Fruit fly (Drosophila melanogaster) whole organism, embryonic: ENCODE measurements around the gene CG10947.

ENCODE experiments used
- Asciz ChIP-seq: fragments of 200-800 bp; sonication (Bioruptor generic); optimal IDR thresholded peaks from 2 replicates; lab custom pipeline; 2017; ENCODE audit warnings: missing biosample characterization, mild to moderate bottlenecking, missing genetic modification characterization, missing genetic modification reagents
- CG11093 ChIP-seq: fragments of 200-800 bp; sonication (Bioruptor generic); IDR thresholded peaks from 3 replicates; pipeline ENCODE4 v1.3.6; 2022; ENCODE audit warnings: missing biosample characterization, missing genetic modification characterization
- CG11247 ChIP-seq: fragments of 200-800 bp; sonication (Bioruptor generic); IDR thresholded peaks from 2 replicates; pipeline ENCODE4 v1.3.6; 2022; ENCODE audit warnings: missing biosample characterization, missing genetic modification characterization
- CG11398 ChIP-seq: fragments of 200-800 bp; sonication (Bioruptor generic); optimal IDR thresholded peaks from 2 replicates; lab custom pipeline; 2016; ENCODE audit warnings: missing biosample characterization, missing genetic modification characterization
- CG11560 ChIP-seq: fragments of 200-800 bp; sonication (Bioruptor generic); IDR thresholded peaks from 3 replicates; pipeline ENCODE4 v1.3.6; 2022; ENCODE audit warnings: missing biosample characterization, missing genetic modification characterization
- CG12744 ChIP-seq: fragments of 200-800 bp; sonication (Bioruptor generic); optimal IDR thresholded peaks from 2 replicates; lab custom pipeline; 2016; ENCODE audit warnings: missing biosample characterization, missing genetic modification characterization
- CG14014 ChIP-seq: fragments of 200-800 bp; sonication (Bioruptor generic); IDR thresholded peaks from 2 replicates; pipeline ENCODE4 v1.3.6; 2022; ENCODE audit warnings: missing biosample characterization, missing genetic modification characterization
- CG1529 ChIP-seq: fragments of 200-800 bp; sonication (Bioruptor generic); optimal IDR thresholded peaks from 3 replicates; lab custom pipeline; 2018; ENCODE audit warnings: missing biosample characterization, missing genetic modification characterization
- CG15514 ChIP-seq: fragments of 200-800 bp; sonication (Bioruptor generic); optimal IDR thresholded peaks from 3 replicates; lab custom pipeline; 2017; ENCODE audit warnings: missing biosample characterization, missing genetic modification characterization, mild to moderate bottlenecking, moderate library complexity, missing genetic modification reagents
- CG1603 ChIP-seq: fragments of 200-800 bp; sonication (Bioruptor generic); optimal IDR thresholded peaks from 2 replicates; lab custom pipeline; 2019; ENCODE audit warnings: missing biosample characterization, mild to moderate bottlenecking, missing genetic modification characterization, moderate library complexity
- CG17802 ChIP-seq: fragments of 200-800 bp; sonication (Bioruptor generic); optimal IDR thresholded peaks from 2 replicates; lab custom pipeline; 2018; ENCODE audit warnings: missing biosample characterization, mild to moderate bottlenecking, missing genetic modification characterization, moderate library complexity
- CG18599 ChIP-seq: fragments of 200-800 bp; sonication (Bioruptor generic); optimal IDR thresholded peaks from 3 replicates; lab custom pipeline; 2017; ENCODE audit warnings: missing biosample characterization, missing genetic modification characterization, mild to moderate bottlenecking, moderate library complexity, missing genetic modification reagents
- CG31224 ChIP-seq: fragments of 200-800 bp; sonication (Bioruptor generic); IDR thresholded peaks from 2 replicates; pipeline ENCODE4 v1.3.6; 2022; ENCODE audit warnings: missing biosample characterization, missing genetic modification characterization
- CG3407 ChIP-seq: fragments of 200-800 bp; sonication (Bioruptor generic); optimal IDR thresholded peaks from 2 replicates; lab custom pipeline; 2018; ENCODE audit warnings: missing biosample characterization, mild to moderate bottlenecking, missing genetic modification characterization
- CG8290 ChIP-seq, 3 experiments: fragments of 200-800 bp; sonication (Bioruptor generic); optimal IDR thresholded peaks; 2 replicates each; lab custom pipeline; 2016 to 2019; ENCODE audit warnings: missing biosample characterization in 3 of 3, missing genetic modification characterization in 3 of 3, mild to moderate bottlenecking in 2 of 3, moderate library complexity in 1 of 3
- CG9932 ChIP-seq: fragments of 200-800 bp; sonication (Bioruptor generic); IDR thresholded peaks from 2 replicates; pipeline ENCODE4 v1.3.6; 2022; ENCODE audit warnings: missing biosample characterization, missing genetic modification characterization
- CoRest ChIP-seq: fragments of 200-800 bp; sonication (Bioruptor generic); optimal IDR thresholded peaks from 3 replicates; lab custom pipeline; 2018; ENCODE audit warnings: missing biosample characterization, mild to moderate bottlenecking, missing genetic modification characterization, moderate library complexity
- Dbx ChIP-seq: fragments of 200-800 bp; sonication (Bioruptor generic); IDR thresholded peaks from 3 replicates; pipeline ENCODE4 v1.3.6; 2022; ENCODE audit warnings: missing biosample characterization, missing genetic modification characterization
- Dref ChIP-seq: fragments of 200-800 bp; sonication (Bioruptor generic); IDR thresholded peaks from 2 replicates; pipeline ENCODE4 v1.3.6; 2022; ENCODE audit warnings: missing biosample characterization, missing genetic modification characterization
- Hey ChIP-seq: fragments of 200-800 bp; sonication (Bioruptor generic); optimal IDR thresholded peaks from 3 replicates; lab custom pipeline; 2018; ENCODE audit warnings: missing biosample characterization, mild to moderate bottlenecking, missing genetic modification characterization
- Pdp1 ChIP-seq, 2 experiments: fragments of 200-800 bp; sonication (Bioruptor generic); optimal IDR thresholded peaks; 3 replicates each; lab custom pipeline; 2016; ENCODE audit warnings: missing biosample characterization in 2 of 2, missing genetic modification characterization in 2 of 2, mild to moderate bottlenecking in 1 of 2, moderate library complexity in 1 of 2
- Sox100B ChIP-seq: fragments of 200-800 bp; sonication (Bioruptor generic); optimal IDR thresholded peaks from 3 replicates; lab custom pipeline; 2018; ENCODE audit warnings: missing biosample characterization, mild to moderate bottlenecking, missing genetic modification characterization
- Ssrp ChIP-seq: fragments of 200-800 bp; sonication (Bioruptor generic); optimal IDR thresholded peaks from 2 replicates; lab custom pipeline; 2018; ENCODE audit warnings: missing biosample characterization, mild to moderate bottlenecking, missing genetic modification characterization, moderate library complexity
- Xbp1 ChIP-seq: fragments of 200-800 bp; sonication (Bioruptor generic); optimal IDR thresholded peaks from 3 replicates; lab custom pipeline; 2016; ENCODE audit warnings: missing biosample characterization, mild to moderate bottlenecking, missing genetic modification characterization
- az2 ChIP-seq: fragments of 200-800 bp; sonication (Bioruptor generic); optimal IDR thresholded peaks from 3 replicates; lab custom pipeline; 2016; ENCODE audit warnings: missing biosample characterization, missing genetic modification characterization
- bsh ChIP-seq, 2 experiments: fragments of 200-800 bp; sonication (Bioruptor generic); optimal IDR thresholded peaks; 2 replicates each; lab custom pipeline; 2017 to 2018; ENCODE audit warnings: mild to moderate bottlenecking in 2 of 2, missing biosample characterization in 2 of 2, missing genetic modification characterization in 2 of 2, moderate library complexity in 1 of 2
- exex ChIP-seq: fragments of 200-800 bp; sonication (Bioruptor generic); optimal IDR thresholded peaks from 4 replicates; lab custom pipeline; 2018; ENCODE audit warnings: missing biosample characterization, mild to moderate bottlenecking, missing genetic modification characterization, moderate library complexity
- h ChIP-seq: fragments of >200 bp; optimal IDR thresholded peaks from 2 replicates; lab custom pipeline; 2017
- hbn ChIP-seq: fragments of 200-800 bp; sonication (Bioruptor generic); IDR thresholded peaks from 2 replicates; pipeline ENCODE4 v1.3.6; 2022; ENCODE audit warnings: missing biosample characterization, missing genetic modification characterization; ENCODE audit not compliant: partially characterized antibody
- inv ChIP-seq: fragments of 200-800 bp; sonication (Bioruptor generic); IDR thresholded peaks from 2 replicates; pipeline ENCODE4 v1.3.6; 2022; ENCODE audit warnings: missing biosample characterization, missing genetic modification characterization; ENCODE audit not compliant: partially characterized antibody
- lilli ChIP-seq: fragments of 200-800 bp; sonication (Bioruptor generic); optimal IDR thresholded peaks from 3 replicates; lab custom pipeline; 2016; ENCODE audit warnings: missing biosample characterization, missing genetic modification characterization
- luna ChIP-seq: fragments of 200-800 bp; sonication (Bioruptor generic); optimal IDR thresholded peaks from 2 replicates; lab custom pipeline; 2016; ENCODE audit warnings: missing biosample characterization, missing genetic modification characterization
- mam ChIP-seq: fragments of 200-800 bp; sonication (Bioruptor generic); optimal IDR thresholded peaks from 3 replicates; lab custom pipeline; 2016; ENCODE audit warnings: missing biosample characterization, missing genetic modification characterization
- nerfin-2 ChIP-seq: fragments of 200-800 bp; sonication (Bioruptor generic); IDR thresholded peaks from 2 replicates; pipeline ENCODE4 v1.3.6; 2022; ENCODE audit warnings: missing biosample characterization, missing genetic modification characterization; ENCODE audit not compliant: partially characterized antibody
- pan ChIP-seq, 4 experiments: fragments of >200 bp in 3 of 4; fragments of 200-800 bp in 1 of 4; sonication (Bioruptor generic) in 1 of 4; optimal IDR thresholded peaks in 3 of 4; IDR thresholded peaks in 1 of 4; 2 replicates each; pipeline versions ENCODE4 v1.3.6 to Lab custom; 2017 to 2022; ENCODE audit warnings: missing biosample characterization in 2 of 4, missing genetic modification characterization in 2 of 4, mixed read lengths in 1 of 4
- pita ChIP-seq: fragments of 200-800 bp; sonication (Bioruptor generic); optimal IDR thresholded peaks from 2 replicates; lab custom pipeline; 2017; ENCODE audit warnings: missing biosample characterization, mild to moderate bottlenecking, missing genetic modification characterization
- prd ChIP-seq, 3 experiments: fragments of >200 bp in 2 of 3; fragments of 200-800 bp in 1 of 3; sonication (Bioruptor generic) in 1 of 3; optimal IDR thresholded peaks in 2 of 3; IDR thresholded peaks in 1 of 3; 2 replicates in 2 of 3; 3 replicates in 1 of 3; pipeline versions ENCODE4 v1.3.6 to Lab custom; 2017 to 2022; ENCODE audit warnings: missing biosample characterization in 1 of 3, missing genetic modification characterization in 1 of 3
- sens ChIP-seq: fragments of 200-800 bp; sonication (Bioruptor generic); peaks from one replicate; lab custom pipeline; 2016; ENCODE audit warnings: missing biosample characterization, missing genetic modification characterization
- sens-2 ChIP-seq: fragments of 200-800 bp; sonication (Bioruptor generic); IDR thresholded peaks from 2 replicates; pipeline ENCODE4 v1.3.6; 2022; ENCODE audit warnings: missing biosample characterization, missing genetic modification characterization
- sima ChIP-seq: fragments of 200-800 bp; sonication (Bioruptor generic); optimal IDR thresholded peaks from 2 replicates; lab custom pipeline; 2016; ENCODE audit warnings: missing biosample characterization, missing genetic modification characterization
- stc ChIP-seq: fragments of 200-800 bp; sonication (Bioruptor generic); IDR thresholded peaks from 2 replicates; pipeline ENCODE4 v1.3.6; 2022; ENCODE audit warnings: missing biosample characterization, missing genetic modification characterization
- stwl ChIP-seq: fragments of 200-800 bp; sonication (Bioruptor generic); optimal IDR thresholded peaks from 3 replicates; lab custom pipeline; 2018; ENCODE audit warnings: missing biosample characterization, mild to moderate bottlenecking, missing genetic modification characterization, moderate library complexity
- tgo ChIP-seq: fragments of 200-800 bp; sonication (Bioruptor generic); IDR thresholded peaks from 3 replicates; pipeline ENCODE4 v1.3.6; 2022; ENCODE audit warnings: missing biosample characterization, missing genetic modification characterization
- tio ChIP-seq: fragments of 200-800 bp; sonication (Bioruptor generic); optimal IDR thresholded peaks from 2 replicates; lab custom pipeline; 2017; ENCODE audit warnings: missing biosample characterization, missing genetic modification characterization, inconsistent platforms
- usp ChIP-seq: fragments of >200 bp; optimal IDR thresholded peaks from 2 replicates; lab custom pipeline; 2017; ENCODE audit warnings: missing biosample characterization, missing genetic modification characterization
- zfh2 ChIP-seq: fragments of 200-800 bp; sonication (Bioruptor generic); optimal IDR thresholded peaks from 2 replicates; lab custom pipeline; 2016; ENCODE audit warnings: missing biosample characterization, missing genetic modification characterization

Gene CG10947

dm6 chr2L:20420035-20420434, 5.4 kb upstream of the CG10947 start:
- TF ChIP-seq h (lab: Kevin White, UChicago), result no peak
- no peak for TF ChIP-seq hbn (GFP tag; lab: Robert Waterston, UW)
- TF ChIP-seq exex (tag; lab: Kevin White, UChicago), result peak; percentile 56
- no peak for TF ChIP-seq stwl (tag; lab: Kevin White, UChicago)
- no peak for TF ChIP-seq usp (GFP tag; lab: Kevin White, UChicago)

DNA sequence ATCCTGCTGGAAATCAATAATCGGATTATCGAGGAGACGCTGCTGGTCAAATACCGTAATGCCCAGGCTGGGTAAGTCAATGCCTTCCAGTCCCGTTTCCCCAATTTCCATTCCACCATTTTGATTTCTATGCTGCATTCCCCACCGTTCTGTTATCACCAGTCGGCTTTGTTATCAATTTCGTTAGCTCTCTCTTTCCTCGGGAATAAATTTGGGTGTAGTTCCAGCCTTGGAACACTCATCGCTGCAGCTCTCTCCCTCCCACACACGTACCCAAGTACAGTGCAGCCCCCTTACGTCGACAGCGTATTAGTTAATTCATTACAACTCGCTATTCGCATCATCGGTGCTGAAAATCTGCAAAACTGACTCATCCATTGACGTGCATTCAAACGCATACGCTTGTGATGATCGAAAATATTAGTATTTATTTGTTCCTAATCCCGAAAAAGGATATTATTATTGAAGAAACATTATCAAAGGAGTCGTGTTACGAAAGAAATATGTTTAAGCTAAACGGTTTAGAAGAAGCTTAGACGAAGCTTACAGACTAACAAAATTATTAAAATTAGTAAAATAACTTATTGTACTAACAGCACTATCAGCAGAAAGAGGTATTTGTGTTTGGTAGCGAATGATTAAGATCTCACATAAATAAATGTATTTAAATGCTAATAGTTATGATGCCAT, 3.1 kb upstream of the CG10947 start:
- TF ChIP-seq CG1603 (tag; lab: Kevin White, UChicago) (peak; percentile 28), CG17802 (tag; lab: Kevin White, UChicago) (no peak), stc (GFP tag; lab: Robert Waterston, UW) (no peak), CG18599 (GFP tag; lab: Kevin White, UChicago) (peak; percentile 30), Pdp1 (GFP tag; optimal IDR thresholded peaks at IDR 0.05; lab: Kevin White, UChicago) (peak in 1 of 2 experiments; percentile 35), CG14014 (GFP tag; lab: Robert Waterston, UW) (peak; percentile 59), Hey (tag; lab: Kevin White, UChicago) (no peak), CG31224 (GFP tag; lab: Robert Waterston, UW) (no peak), CG11247 (GFP tag; lab: Robert Waterston, UW) (peak; percentile 44), CG9932 (GFP tag; lab: Robert Waterston, UW) (peak; percentile 52; the same call in 1 of the 2 replicates), bsh (GFP tag; optimal IDR thresholded peaks at IDR 0.05; lab: Kevin White, UChicago) (peak in 1 of 2 experiments; percentile 2), CG11398 (GFP tag; lab: Kevin White, UChicago) (no peak), sens-2 (no peak), az2 (peak; percentile 13), Dref (GFP tag; lab: Robert Waterston, UW) (peak; percentile 30; the same call in 1 of the 2 replicates), CG8290 (GFP tag; optimal IDR thresholded peaks at IDR 0.05; lab: Kevin White, UChicago) (no peak), CG8290 (tag; optimal IDR thresholded peaks at IDR 0.05; lab: Kevin White, UChicago) (peak in 1 of 2 experiments; percentile 11), CG11093 (GFP tag; lab: Robert Waterston, UW) (0 out of 3 replicates have a peak, but pooled peaks have one; percentile 12), CG1529 (GFP tag; lab: Kevin White, UChicago) (no peak), Asciz (GFP tag; lab: Kevin White, UChicago) (no peak), pita (GFP tag; lab: Kevin White, UChicago) (no peak), tgo (GFP tag; lab: Robert Waterston, UW) (peak; percentile 26; the same call in 1 of the 3 replicates), sens (GFP tag; lab: Kevin White, UChicago) (peak; percentile 78), luna (GFP tag; lab: Kevin White, UChicago) (no peak), lilli (peak; percentile 43), Xbp1 (GFP tag; lab: Kevin White, UChicago) (no peak), CoRest (no peak), nerfin-2 (GFP tag; lab: Robert Waterston, UW) (no peak), CG11560 (tag; lab: Robert Waterston, UW) (no peak), CG12744 (no peak), mam (GFP tag; lab: Kevin White, UChicago) (peak; percentile 13), prd (optimal IDR thresholded peaks at IDR 0.05; lab: Kevin White, UChicago) (no peak), prd (GFP tag; IDR thresholded peaks at IDR 0.05; lab: Robert Waterston, UW) (peak; percentile 29; the same call in 1 of the 3 replicates), Ssrp (no peak), inv (GFP tag; lab: Robert Waterston, UW) (no peak), sima (GFP tag; lab: Kevin White, UChicago) (no peak), Sox100B (GFP tag; lab: Kevin White, UChicago) (peak; percentile 22), CG15514 (GFP tag; lab: Kevin White, UChicago) (no peak), zfh2 (GFP tag; lab: Kevin White, UChicago) (peak; percentile 35), Dbx (GFP tag; lab: Robert Waterston, UW) (peak; percentile 42; the same call in 1 of the 3 replicates), tio (no peak), pan (optimal IDR thresholded peaks at IDR 0.05; lab: Kevin White, UChicago) (no peak), pan (GFP tag; optimal IDR thresholded peaks at IDR 0.05 in 1 of 2, IDR thresholded peaks at IDR 0.05 in 1 of 2) (peak in 1 of 2 experiments; percentile 44), CG3407 (no peak)
